Fruit fly (Drosophila melanogaster) whole organism, prepupa: Measurements from ENCODE around the gene CG31075.

Experiments
- CG32006 ChIP-seq: fragments of 200-800 bp; sonication (Bioruptor generic); optimal IDR thresholded peaks from 3 replicates; lab custom pipeline; 2017; ENCODE audit warnings: missing biosample characterization, mild to moderate bottlenecking, missing genetic modification characterization
- CG4318 ChIP-seq: fragments of 200-800 bp; sonication (Bioruptor generic); optimal IDR thresholded peaks from 3 replicates; lab custom pipeline; 2017; ENCODE audit warnings: missing biosample characterization, mild to moderate bottlenecking, missing genetic modification characterization
- CG6792 ChIP-seq: fragments of 200-800 bp; sonication (Bioruptor generic); optimal IDR thresholded peaks from 3 replicates; lab custom pipeline; 2016; ENCODE audit warnings: missing biosample characterization, missing genetic modification characterization
- Gug ChIP-seq: fragments of 200-800 bp; sonication (Bioruptor generic); IDR thresholded peaks from 2 replicates; pipeline ENCODE4 v1.3.6; 2022; ENCODE audit warnings: missing biosample characterization, missing genetic modification characterization
- pdm3 ChIP-seq: fragments of 200-800 bp; sonication (Bioruptor generic); optimal IDR thresholded peaks from 3 replicates; lab custom pipeline; 2016; ENCODE audit warnings: missing biosample characterization, missing genetic modification characterization
- ss ChIP-seq, 2 experiments: fragments of 200-800 bp; sonication (Bioruptor generic); optimal IDR thresholded peaks; 2 replicates in 1 of 2; 3 replicates in 1 of 2; lab custom pipeline; 2017 to 2018; ENCODE audit warnings: mild to moderate bottlenecking in 2 of 2, missing biosample characterization in 2 of 2, missing genetic modification characterization in 2 of 2, moderate library complexity in 1 of 2

dm6 chr3R:26964452-26965133 lies 23.7 kb downstream of the CG31075 start, which contains the start of gene Tsp97E:
- no peak for TF ChIP-seq CG6792 (GFP tag; lab: Kevin White, UChicago)
- TF ChIP-seq Gug, result no peak
- TF ChIP-seq pdm3 (GFP tag; lab: Kevin White, UChicago), result no peak
- no peak for TF ChIP-seq ss (GFP tag; optimal IDR thresholded peaks at IDR 0.05; lab: Kevin White, UChicago)
- TF ChIP-seq CG32006, result no peak
- TF ChIP-seq CG4318 (GFP tag; lab: Kevin White, UChicago), result no peak
